Fruit fly (Drosophila melanogaster): Measurements from ENCODE around the gene CG14329.

Gene CG14329

DNA sequence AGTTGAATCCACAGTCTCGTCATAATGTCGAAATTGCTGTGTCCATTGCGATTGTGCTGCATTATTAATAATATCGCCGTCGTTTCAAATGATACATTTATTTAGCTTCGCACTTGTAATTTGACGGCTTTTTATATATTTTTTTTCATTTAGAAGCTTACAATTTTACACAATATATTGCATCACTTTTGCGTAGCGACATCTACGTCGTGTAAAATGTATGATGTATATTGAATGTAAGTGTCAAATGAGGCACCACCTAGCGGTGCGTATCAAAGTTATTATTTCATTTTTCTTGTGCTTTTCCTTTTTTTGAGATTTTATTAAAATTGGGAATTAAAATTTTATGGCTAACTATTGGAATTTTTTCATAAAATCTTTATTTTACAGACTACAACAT lies 7.4 kb downstream of the CG14329 start:
- TF ChIP-seq h (optimal IDR thresholded peaks at IDR 0.05) (no peak), Sin3A (optimal IDR thresholded peaks at IDR 0.05) (no peak), psq (optimal IDR thresholded peaks at IDR 0.05) (no peak), Myc (optimal IDR thresholded peaks at IDR 0.05) (no peak), insv (optimal IDR thresholded peaks at IDR 0.05) (no peak), ttk (optimal IDR thresholded peaks at IDR 0.05) (no peak)

DNA sequence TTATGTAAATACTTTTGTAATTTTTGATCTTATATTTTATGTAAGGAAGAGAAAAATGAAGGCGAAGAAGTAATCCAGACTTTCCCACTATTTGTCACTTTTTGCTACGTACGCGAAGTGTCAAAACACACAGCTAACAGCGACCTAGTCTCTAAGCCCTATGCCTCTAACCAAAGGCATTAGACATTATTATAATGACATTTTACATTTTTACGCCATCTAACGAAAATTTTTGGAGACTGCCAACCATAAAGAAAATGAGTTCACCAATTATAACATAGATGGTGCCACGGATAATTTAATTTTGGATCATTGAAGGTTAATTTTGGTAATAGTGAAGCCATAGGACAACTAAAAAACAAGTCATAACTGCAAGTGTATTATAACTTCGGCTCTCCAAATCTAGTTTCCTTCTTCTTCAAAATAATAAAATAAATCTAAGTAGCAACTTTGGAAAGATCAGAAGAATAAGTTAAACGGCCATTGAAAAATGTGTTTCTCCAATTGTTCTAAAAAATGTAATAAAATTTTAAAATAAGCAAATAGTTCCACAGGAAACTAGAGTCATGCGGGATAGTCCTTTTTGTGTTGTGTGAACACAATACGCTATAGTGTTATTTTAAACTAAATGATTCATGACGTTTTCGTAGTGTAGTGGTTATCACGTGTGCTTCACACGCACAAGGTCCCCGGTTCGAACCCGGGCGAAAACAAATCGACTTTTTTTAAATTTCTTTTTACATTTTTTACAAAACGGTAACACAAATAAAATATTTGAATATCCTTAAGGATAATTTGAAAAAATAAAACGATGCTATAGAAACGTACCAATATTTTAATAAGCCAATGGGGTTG lies 8.2 kb downstream of the CG14329 start:
- TF ChIP-seq Sin3A (optimal IDR thresholded peaks at IDR 0.05) (no peak), h (optimal IDR thresholded peaks at IDR 0.05) (no peak), ttk (optimal IDR thresholded peaks at IDR 0.05) (no peak), psq (optimal IDR thresholded peaks at IDR 0.05) (no peak), Myc (optimal IDR thresholded peaks at IDR 0.05) (no peak), insv (optimal IDR thresholded peaks at IDR 0.05) (no peak)

DNA sequence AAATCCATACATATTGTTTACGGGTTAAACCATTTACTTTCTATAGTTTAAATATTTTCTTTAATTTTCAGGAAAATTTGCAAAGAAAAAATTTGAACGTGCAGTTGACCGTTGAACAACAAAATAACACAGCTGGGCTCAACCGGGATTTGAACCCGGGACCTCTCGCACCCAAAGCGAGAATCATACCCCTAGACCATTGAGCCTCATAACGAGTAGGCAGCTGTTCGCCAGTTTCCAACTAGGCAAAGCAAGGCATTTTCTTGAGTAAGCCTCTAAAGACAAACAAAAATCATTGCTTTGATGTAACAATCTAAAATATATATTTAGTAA lies 8.8 kb downstream of the CG14329 start:
- no peak for TF ChIP-seq Myc (optimal IDR thresholded peaks at IDR 0.05)
- no peak for TF ChIP-seq psq (optimal IDR thresholded peaks at IDR 0.05)
- TF ChIP-seq h (optimal IDR thresholded peaks at IDR 0.05), result no peak
- TF ChIP-seq ttk (optimal IDR thresholded peaks at IDR 0.05), result no peak
- TF ChIP-seq Sin3A (optimal IDR thresholded peaks at IDR 0.05), result no peak

DNA sequence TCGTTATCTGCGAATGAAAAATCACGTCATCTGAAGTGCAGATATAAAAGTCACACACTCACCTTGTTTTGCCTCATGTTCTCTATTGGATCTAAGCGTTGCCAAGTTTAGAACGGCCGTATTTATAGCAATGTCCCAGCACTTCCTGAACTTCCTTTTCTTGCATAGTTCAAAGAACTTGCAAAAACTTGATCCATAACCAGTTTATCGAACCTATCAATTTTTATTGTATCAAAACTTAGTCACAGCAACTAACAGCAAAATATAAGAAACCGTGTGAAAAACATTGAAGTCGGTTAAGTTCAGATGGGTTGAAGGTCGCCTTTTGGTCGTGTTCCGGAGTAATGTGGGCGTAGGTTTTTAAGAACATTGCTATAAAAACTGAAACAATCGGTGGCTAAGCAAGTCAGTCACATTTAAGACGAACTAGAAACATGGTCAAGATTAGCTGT lies 9.6 kb downstream of the CG14329 start, which contains the start of the genes CG14324 and CG14326:
TSS of gene CG14324 (minus strand) at position 101 of the 452 bp plus-strand sequence.
TSS of gene CG14326 (plus strand) at position 402 of the 452 bp plus-strand sequence.
- TF ChIP-seq insv (optimal IDR thresholded peaks at IDR 0.05) (no peak), h (optimal IDR thresholded peaks at IDR 0.05) (no peak), ttk (optimal IDR thresholded peaks at IDR 0.05) (no peak), Myc (optimal IDR thresholded peaks at IDR 0.05) (no peak), Sin3A (optimal IDR thresholded peaks at IDR 0.05) (no peak), psq (optimal IDR thresholded peaks at IDR 0.05) (no peak)

DNA sequence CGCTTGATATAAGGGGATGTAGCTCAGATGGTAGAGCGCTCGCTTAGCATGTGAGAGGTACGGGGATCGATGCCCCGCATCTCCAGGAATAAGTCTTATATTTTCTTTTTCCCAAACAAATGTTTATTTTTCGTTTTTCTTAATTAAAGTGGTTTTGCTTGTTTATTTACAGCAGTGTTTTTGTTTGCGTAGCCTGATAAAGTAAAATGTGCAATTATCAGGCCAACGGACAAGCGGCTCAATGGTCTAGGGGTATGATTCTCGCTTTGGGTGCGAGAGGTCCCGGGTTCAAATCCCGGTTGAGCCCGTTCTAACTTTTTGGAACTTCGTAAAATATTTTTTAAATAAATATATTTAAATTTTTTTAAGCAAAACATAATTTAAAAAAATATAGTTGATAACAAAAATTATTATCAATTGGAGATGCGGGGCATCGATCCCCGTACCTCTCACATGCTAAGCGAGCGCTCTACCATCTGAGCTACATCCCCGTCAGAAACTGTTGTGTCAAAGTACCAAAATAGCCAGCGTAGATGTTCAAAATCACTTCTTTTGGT lies 10.6 kb downstream of the CG14329 start:
- TF ChIP-seq insv (optimal IDR thresholded peaks at IDR 0.05), result no peak
- no peak for TF ChIP-seq h (optimal IDR thresholded peaks at IDR 0.05)
- TF ChIP-seq psq (optimal IDR thresholded peaks at IDR 0.05), result no peak
- TF ChIP-seq Sin3A (optimal IDR thresholded peaks at IDR 0.05), result no peak
- no peak for TF ChIP-seq Myc (optimal IDR thresholded peaks at IDR 0.05)
- TF ChIP-seq ttk (optimal IDR thresholded peaks at IDR 0.05), result no peak

DNA sequence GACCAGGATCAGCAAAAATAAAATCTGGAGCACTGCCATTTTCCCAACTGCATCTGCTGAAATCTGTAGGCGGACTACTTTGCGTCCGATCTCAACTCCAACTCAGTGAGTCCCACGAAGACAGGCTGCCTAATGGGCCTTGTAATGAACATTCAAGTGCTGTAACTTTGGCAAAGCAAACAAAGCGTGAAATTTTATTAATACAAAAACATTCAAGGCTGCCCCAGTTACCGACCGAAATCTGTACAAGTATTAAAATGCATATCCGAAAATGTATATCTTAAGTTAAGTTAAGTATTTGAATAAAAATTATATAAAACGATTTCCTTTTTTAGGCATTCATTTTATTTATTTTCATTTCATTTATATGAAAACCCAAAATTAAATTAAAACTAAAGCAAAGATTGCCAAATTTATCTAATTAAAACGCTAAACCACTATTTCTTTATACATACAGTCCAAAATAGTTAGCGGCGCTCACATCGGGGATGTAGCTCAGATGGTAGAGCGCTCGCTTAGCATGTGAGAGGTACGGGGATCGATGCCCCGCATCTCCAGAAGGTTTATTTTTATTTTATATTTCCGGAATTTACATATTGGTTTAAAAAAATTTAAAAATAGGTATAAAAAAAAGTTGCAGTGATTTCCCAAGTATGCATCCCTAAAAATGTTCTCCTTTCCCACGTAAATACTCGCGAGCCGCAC lies 13.1 kb downstream of the CG14329 start, which contains the start of gene CG14323:
TSS of gene CG14323 (minus strand) at position 51 of the 705 bp plus-strand sequence.
- TF ChIP-seq Sin3A (optimal IDR thresholded peaks at IDR 0.05) (no peak), h (optimal IDR thresholded peaks at IDR 0.05) (no peak), ttk (optimal IDR thresholded peaks at IDR 0.05) (no peak), psq (optimal IDR thresholded peaks at IDR 0.05) (no peak), Myc (optimal IDR thresholded peaks at IDR 0.05) (no peak), insv (optimal IDR thresholded peaks at IDR 0.05) (no peak)

DNA sequence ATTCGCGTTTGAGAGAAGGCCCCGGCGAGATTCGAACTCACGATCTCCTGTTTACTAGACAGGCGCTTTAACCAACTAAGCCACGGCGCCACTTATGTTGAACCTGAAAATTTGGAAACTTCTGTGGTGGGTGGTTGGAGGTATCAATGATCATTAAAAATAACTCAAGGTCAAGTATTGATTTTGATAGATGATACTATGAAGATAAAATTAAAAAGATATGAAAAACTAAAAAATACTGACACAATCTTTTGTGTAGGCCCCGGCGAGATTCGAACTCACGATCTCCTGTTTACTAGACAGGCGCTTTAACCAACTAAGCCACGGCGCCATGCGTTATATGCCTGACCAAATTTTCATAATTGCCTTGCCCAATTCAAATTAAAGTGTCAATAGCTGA lies 15.4 kb downstream of the CG14329 start:
- TF ChIP-seq Myc (optimal IDR thresholded peaks at IDR 0.05) (no peak), insv (optimal IDR thresholded peaks at IDR 0.05) (no peak), Sin3A (optimal IDR thresholded peaks at IDR 0.05) (no peak), psq (optimal IDR thresholded peaks at IDR 0.05) (no peak), h (optimal IDR thresholded peaks at IDR 0.05) (no peak)

DNA sequence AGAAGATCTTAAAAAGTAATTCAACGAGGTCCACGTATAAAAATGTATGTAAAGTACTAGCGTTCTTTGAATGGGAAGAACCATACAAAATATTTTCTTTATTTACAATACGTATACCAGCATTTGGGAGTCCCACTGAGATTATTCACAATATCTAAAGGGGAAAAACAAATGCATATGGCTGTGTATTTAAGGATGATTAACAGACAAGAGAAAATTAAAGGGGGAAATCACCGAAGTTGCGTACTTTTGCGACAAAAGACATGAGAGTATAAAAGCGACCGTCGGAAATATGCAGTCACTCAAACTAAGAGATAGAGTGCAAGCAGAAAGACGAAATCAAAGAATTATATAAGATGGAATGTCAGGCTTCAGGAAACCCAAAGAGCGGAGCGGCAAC lies 15.8 kb downstream of the CG14329 start, which contains the start of gene AttD:
TSS of gene AttD (plus strand) at position 301 of the 400 bp plus-strand sequence.
- TF ChIP-seq h (optimal IDR thresholded peaks at IDR 0.05) (no peak), insv (optimal IDR thresholded peaks at IDR 0.05) (no peak)

DNA sequence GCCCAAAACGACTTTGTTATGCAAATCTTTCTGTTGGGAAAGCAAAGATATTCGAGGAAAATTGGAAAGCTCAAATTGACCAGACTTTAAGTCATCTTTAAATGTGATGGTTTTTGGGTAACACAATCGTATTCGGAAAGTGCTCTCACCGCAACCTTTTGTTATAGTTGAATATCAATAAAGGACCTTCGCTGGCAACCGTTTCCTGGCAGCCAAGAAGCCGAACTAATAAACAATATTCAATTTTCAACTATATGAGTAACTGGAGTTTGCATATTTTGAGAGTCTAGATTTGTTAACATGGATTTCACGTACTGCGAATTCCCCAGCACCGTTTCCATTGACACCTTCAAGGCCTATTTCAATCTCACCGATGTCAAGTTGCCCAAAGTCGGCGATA lies 17.7 kb downstream of the CG14329 start, which contains the start of gene CG14325:
TSS of gene CG14325 (plus strand) at position 301 of the 400 bp plus-strand sequence.
- TF ChIP-seq ttk (optimal IDR thresholded peaks at IDR 0.05), result no peak
- TF ChIP-seq Sin3A (optimal IDR thresholded peaks at IDR 0.05), result no peak
- no peak for TF ChIP-seq Myc (optimal IDR thresholded peaks at IDR 0.05)
- TF ChIP-seq h (optimal IDR thresholded peaks at IDR 0.05), result no peak
- no peak for TF ChIP-seq insv (optimal IDR thresholded peaks at IDR 0.05)
- TF ChIP-seq psq (optimal IDR thresholded peaks at IDR 0.05), result no peak

DNA sequence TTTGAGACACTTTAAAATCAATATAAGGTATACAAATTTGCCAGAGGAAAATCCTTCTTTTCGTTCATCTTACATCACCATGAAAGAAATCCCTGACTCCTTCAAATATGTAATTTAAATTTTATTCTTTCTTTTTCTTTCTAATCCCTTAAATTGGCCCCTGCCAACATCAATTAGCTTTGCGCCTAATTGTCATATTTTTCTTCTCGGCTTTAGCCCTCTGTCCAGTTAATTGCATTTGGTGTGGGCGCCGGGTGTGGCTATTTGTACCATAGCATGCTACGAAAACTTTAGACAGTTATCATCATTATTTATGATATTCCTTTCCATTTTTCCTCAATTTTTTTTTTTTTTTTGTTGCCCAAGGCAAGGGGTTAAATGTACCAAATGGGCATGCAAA lies 21.3 kb downstream of the CG14329 start, which contains the start of gene CG43175:
TSS of gene CG43175 (plus strand) at position 301 of the 400 bp plus-strand sequence.
- TF ChIP-seq h (optimal IDR thresholded peaks at IDR 0.05) (no peak), Sin3A (optimal IDR thresholded peaks at IDR 0.05) (no peak), ttk (optimal IDR thresholded peaks at IDR 0.05) (no peak)

DNA sequence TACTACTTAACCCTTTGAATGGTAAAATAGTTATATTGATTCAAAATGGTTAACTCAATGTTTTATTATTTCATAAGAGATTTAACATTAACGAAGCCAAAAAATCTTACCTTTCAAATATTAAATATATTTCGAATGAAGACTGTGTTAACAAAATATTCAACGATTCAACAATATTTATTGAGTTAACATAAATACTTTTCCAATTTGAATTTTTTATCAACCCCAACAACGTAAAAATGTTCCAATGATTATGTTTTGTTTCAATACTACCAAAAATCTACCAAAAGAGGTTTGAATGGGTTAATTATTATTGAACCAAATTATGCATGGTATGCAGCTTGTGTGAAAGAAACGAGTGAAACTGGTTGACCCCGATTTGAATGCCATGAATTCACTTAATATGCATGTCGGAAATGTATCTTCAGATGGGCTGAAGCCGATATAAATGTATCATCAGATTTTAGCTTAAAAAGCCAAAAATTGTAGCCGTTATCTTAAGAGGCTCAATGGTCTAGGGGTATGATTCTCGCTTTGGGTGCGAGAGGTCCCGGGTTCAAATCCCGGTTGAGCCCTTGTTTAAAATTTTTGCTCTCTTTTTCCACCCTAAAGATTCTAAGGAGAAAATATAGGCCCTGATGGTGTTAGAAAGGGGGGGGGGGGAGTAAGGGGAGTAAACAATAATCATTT lies 22.2 kb downstream of the CG14329 start:
- no peak for TF ChIP-seq psq (optimal IDR thresholded peaks at IDR 0.05)
- no peak for TF ChIP-seq ttk (optimal IDR thresholded peaks at IDR 0.05)
- TF ChIP-seq Sin3A (optimal IDR thresholded peaks at IDR 0.05), result no peak
- no peak for TF ChIP-seq h (optimal IDR thresholded peaks at IDR 0.05)
- no peak for TF ChIP-seq Myc (optimal IDR thresholded peaks at IDR 0.05)
- no peak for TF ChIP-seq insv (optimal IDR thresholded peaks at IDR 0.05)
